Worm (Caenorhabditis elegans) whole organism, mixed stage, embryonic: ENCODE measurements around the gene C53B4.3.

Experiments
- M03D4.4 ChIP-seq: sonication (generic microtip); optimal IDR thresholded peaks from 2 replicates; lab custom pipeline; 2017; ENCODE audit warnings: mild to moderate bottlenecking, missing genetic modification characterization, missing compliant biosample characterization
- bed-3 ChIP-seq: fragments of 200-800 bp; sonication (Bioruptor generic); optimal IDR thresholded peaks from 3 replicates; lab custom pipeline; 2018; ENCODE audit warnings: mild to moderate bottlenecking, missing genetic modification characterization, moderate library complexity, missing compliant biosample characterization
- blmp-1 ChIP-seq: fragments of 150-350 bp; optimal IDR thresholded peaks from 2 replicates; lab custom pipeline; 2014; ENCODE audit warnings: missing biosample characterization, missing genetic modification characterization
- ceh-39 ChIP-seq: fragments of 150-350 bp; optimal IDR thresholded peaks from 2 replicates; lab custom pipeline; 2014; ENCODE audit warnings: missing biosample characterization, missing genetic modification characterization
- ceh-43 ChIP-seq: fragments of 200-800 bp; sonication (Bioruptor generic); optimal IDR thresholded peaks from 2 replicates; lab custom pipeline; 2018; ENCODE audit warnings: mild to moderate bottlenecking, missing genetic modification characterization, moderate library complexity, missing compliant biosample characterization
- ceh-83 ChIP-seq: fragments of 200-800 bp; sonication (Bioruptor generic); optimal IDR thresholded peaks from 2 replicates; lab custom pipeline; 2018; ENCODE audit warnings: mild to moderate bottlenecking, missing genetic modification characterization, missing compliant biosample characterization
- ces-1 ChIP-seq: fragments of 150-350 bp; optimal IDR thresholded peaks from 2 replicates; lab custom pipeline; 2014; ENCODE audit warnings: missing biosample characterization, missing genetic modification reagents, missing genetic modification characterization
- cnd-1 ChIP-seq: fragments of 200-800 bp; sonication (Bioruptor generic); optimal IDR thresholded peaks from 2 replicates; lab custom pipeline; 2018; ENCODE audit warnings: mild to moderate bottlenecking, missing genetic modification characterization, missing compliant biosample characterization
- drap-1 ChIP-seq: fragments of 200-800 bp; sonication (Bioruptor generic); optimal IDR thresholded peaks from 3 replicates; lab custom pipeline; 2018; ENCODE audit warnings: mild to moderate bottlenecking, missing genetic modification characterization, missing compliant biosample characterization
- ham-2 ChIP-seq: fragments of 200-800 bp; sonication (Bioruptor generic); optimal IDR thresholded peaks from 2 replicates; lab custom pipeline; 2018; ENCODE audit warnings: mild to moderate bottlenecking, missing genetic modification characterization, missing compliant biosample characterization
- hlh-1 ChIP-seq: fragments of 150-350 bp; optimal IDR thresholded peaks from 2 replicates; lab custom pipeline; 2014; ENCODE audit warnings: missing biosample characterization, missing genetic modification reagents, missing genetic modification characterization
- lin-13 ChIP-seq: fragments of 150-350 bp; optimal IDR thresholded peaks from 2 replicates; lab custom pipeline; 2014; ENCODE audit warnings: missing biosample characterization, missing genetic modification characterization
- lin-32 ChIP-seq: fragments of 200-800 bp; sonication (Bioruptor generic); optimal IDR thresholded peaks from 2 replicates; lab custom pipeline; 2018; ENCODE audit warnings: mild to moderate bottlenecking, missing genetic modification characterization, missing compliant biosample characterization
- mep-1 ChIP-seq: fragments of 150-350 bp; optimal IDR thresholded peaks from 2 replicates; lab custom pipeline; 2017; ENCODE audit warnings: missing biosample characterization, missing genetic modification reagents, missing genetic modification characterization, inconsistent platforms
- mls-2 ChIP-seq: sonication (generic microtip); optimal IDR thresholded peaks from 2 replicates; lab custom pipeline; 2016; ENCODE audit warnings: mild to moderate bottlenecking, missing genetic modification characterization, moderate library complexity, missing compliant biosample characterization
- nhr-2 ChIP-seq: fragments of 150-350 bp; optimal IDR thresholded peaks from 2 replicates; lab custom pipeline; 2014; ENCODE audit warnings: missing biosample characterization, missing genetic modification characterization
- nhr-28 ChIP-seq: fragments of 150-350 bp; optimal IDR thresholded peaks from 2 replicates; lab custom pipeline; 2014; ENCODE audit warnings: missing biosample characterization, missing genetic modification characterization
- nhr-76 ChIP-seq: sonication (generic microtip); optimal IDR thresholded peaks from 2 replicates; lab custom pipeline; 2017; ENCODE audit warnings: missing biosample characterization, missing genetic modification characterization
- sem-2 ChIP-seq: fragments of 200-800 bp; sonication (Bioruptor generic); optimal IDR thresholded peaks from 2 replicates; lab custom pipeline; 2018; ENCODE audit warnings: mild to moderate bottlenecking, missing genetic modification characterization, missing compliant biosample characterization
- snpc-4 ChIP-seq: fragments of 150-350 bp; optimal IDR thresholded peaks from 2 replicates; lab custom pipeline; 2014; ENCODE audit warnings: missing biosample characterization, missing genetic modification characterization
- sptf-1 ChIP-seq: sonication (generic microtip); optimal IDR thresholded peaks from 2 replicates; lab custom pipeline; 2017; ENCODE audit warnings: mild to moderate bottlenecking, missing genetic modification characterization, moderate library complexity, missing compliant biosample characterization
- tbx-8 ChIP-seq: fragments of 200-800 bp; sonication (Bioruptor generic); optimal IDR thresholded peaks from 2 replicates; lab custom pipeline; 2018; ENCODE audit warnings: mild to moderate bottlenecking, missing genetic modification characterization, moderate library complexity, missing compliant biosample characterization
- unc-120 ChIP-seq: sonication (generic microtip); optimal IDR thresholded peaks from 2 replicates; lab custom pipeline; 2017; ENCODE audit warnings: missing genetic modification characterization, missing compliant biosample characterization; ENCODE audit not compliant: poor library complexity, severe bottlenecking
- unc-39 ChIP-seq: fragments of 150-350 bp; optimal IDR thresholded peaks from 2 replicates; lab custom pipeline; 2014; ENCODE audit warnings: missing biosample characterization, missing genetic modification characterization
- unc-62 ChIP-seq: fragments of 150-350 bp; optimal IDR thresholded peaks from 2 replicates; lab custom pipeline; 2014; ENCODE audit warnings: missing biosample characterization, missing genetic modification reagents, missing genetic modification characterization
- zip-8 ChIP-seq: fragments of 150-350 bp; optimal IDR thresholded peaks from 2 replicates; lab custom pipeline; 2014; ENCODE audit warnings: missing biosample characterization, missing genetic modification characterization
- ztf-11 ChIP-seq: fragments of 150-350 bp; optimal IDR thresholded peaks from 2 replicates; lab custom pipeline; 2014; ENCODE audit warnings: missing biosample characterization, missing genetic modification characterization

Gene C53B4.3

DNA sequence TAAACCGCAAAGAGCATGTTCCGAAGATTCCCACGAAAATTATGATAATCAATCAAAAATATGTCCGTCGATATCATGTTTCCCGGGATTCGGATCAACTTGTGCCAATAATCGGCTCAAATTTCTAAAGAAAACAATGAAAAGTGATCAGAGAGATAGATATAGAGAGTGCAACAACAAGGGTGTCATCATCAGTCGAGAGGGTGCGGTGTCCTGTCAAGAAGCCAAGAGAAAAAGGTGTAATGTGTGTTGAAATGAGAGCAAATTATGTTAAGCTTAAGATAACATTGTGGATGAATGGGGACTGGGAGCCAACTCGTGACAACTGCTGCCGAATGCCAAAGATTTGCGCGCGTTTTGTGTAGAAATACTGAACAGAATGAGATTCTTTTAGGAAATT lies 34.4 kb upstream of the C53B4.3 start:
- TF ChIP-seq hlh-1 (tag; lab: Kevin White, UChicago) (peak; percentile 74), bed-3 (GFP tag; lab: Kevin White, UChicago) (no peak), unc-62 (GFP tag; lab: Kevin White, UChicago) (peak; percentile 72), unc-39 (tag; lab: Kevin White, UChicago) (no peak), tbx-8 (no peak), ceh-39 (tag; lab: Kevin White, UChicago) (no peak), sem-2 (no peak)

- TF ChIP-seq sem-2: no peak
- TF ChIP-seq ceh-43 (GFP tag; lab: Kevin White, UChicago): no peak
- TF ChIP-seq mep-1 (tag; lab: Kevin White, UChicago): no peak
- TF ChIP-seq tbx-8: no peak
Measured at ce11 chrIV:9005310-9005709, 31.8 kb upstream of the C53B4.3 start, which contains the start of gene unc-129. Gene unc-129, minus strand, starts transcription at chrIV:9005410.

DNA sequence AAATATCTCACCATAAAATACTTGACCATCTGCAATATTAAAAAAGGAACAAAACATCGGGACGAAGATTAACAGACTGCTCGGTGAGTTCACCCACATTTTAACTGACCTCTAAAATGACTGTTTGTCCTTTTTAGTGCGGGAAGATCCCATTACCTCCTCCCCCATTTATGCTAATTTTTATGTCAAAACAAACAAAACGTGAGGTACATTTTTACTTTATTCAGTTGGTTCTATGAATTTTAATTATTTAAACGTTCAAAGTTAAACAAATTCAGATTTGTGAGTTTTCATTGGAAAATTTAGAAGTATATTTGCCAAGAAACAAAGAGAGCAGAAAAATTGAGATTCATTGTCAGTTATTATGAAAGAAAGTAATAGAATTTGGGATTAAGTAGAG lies 29.1 kb upstream of the C53B4.3 start, which contains the start of gene C53D6.8:
Gene C53D6.8, minus strand, starts transcription at position 101 of the 400 bp plus-strand sequence.
- TF ChIP-seq M03D4.4 (tag; lab: Kevin White, UChicago) (no peak), drap-1 (no peak), nhr-76 (tag; lab: Kevin White, UChicago) (no peak), cnd-1 (no peak), ces-1 (GFP tag; lab: Kevin White, UChicago) (no peak), ztf-11 (tag; lab: Kevin White, UChicago) (no peak), mep-1 (tag; lab: Kevin White, UChicago) (no peak)

DNA sequence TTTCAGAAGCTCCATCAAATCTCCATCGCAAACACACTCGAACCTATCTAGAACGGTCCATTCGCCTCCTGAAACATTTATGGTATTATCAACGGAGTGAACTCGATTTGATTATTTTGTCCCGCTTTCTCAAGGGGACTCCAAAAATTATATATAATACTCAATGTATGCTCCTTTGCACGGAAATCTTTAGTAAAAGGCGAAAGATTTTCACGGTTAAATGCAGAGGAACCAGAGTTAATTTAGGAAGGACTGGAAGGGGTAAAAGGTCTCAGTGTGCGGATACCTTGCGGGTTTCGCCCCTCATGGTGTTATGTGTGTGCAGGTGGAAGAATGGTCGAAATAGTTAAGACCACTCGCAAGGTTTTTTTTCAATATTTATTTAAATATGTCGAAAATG lies 27.7 kb upstream of the C53B4.3 start:
- no peak for TF ChIP-seq snpc-4
- no peak for TF ChIP-seq bed-3 (GFP tag; lab: Kevin White, UChicago)
- no peak for TF ChIP-seq M03D4.4 (tag; lab: Kevin White, UChicago)
- TF ChIP-seq nhr-2 (tag; lab: Kevin White, UChicago): no peak
- TF ChIP-seq blmp-1 (tag; lab: Kevin White, UChicago): no peak
- TF ChIP-seq unc-120: no peak
- no peak for TF ChIP-seq lin-32 (GFP tag; lab: Kevin White, UChicago)
- no peak for TF ChIP-seq mls-2 (tag; lab: Kevin White, UChicago)
- TF ChIP-seq unc-39 (tag; lab: Kevin White, UChicago): no peak
- no peak for TF ChIP-seq drap-1
- TF ChIP-seq sptf-1: no peak
- TF ChIP-seq lin-13: no peak

- TF ChIP-seq nhr-28 (tag; lab: Kevin White, UChicago): no peak
- no peak for TF ChIP-seq unc-120
- TF ChIP-seq unc-39 (tag; lab: Kevin White, UChicago): no peak
- TF ChIP-seq tbx-8: no peak
- no peak for TF ChIP-seq M03D4.4 (tag; lab: Kevin White, UChicago)
- TF ChIP-seq cnd-1: no peak
- no peak for TF ChIP-seq ceh-39 (tag; lab: Kevin White, UChicago)
- TF ChIP-seq ham-2 (GFP tag; lab: Kevin White, UChicago): no peak
- no peak for TF ChIP-seq ces-1 (GFP tag; lab: Kevin White, UChicago)
- TF ChIP-seq zip-8 (tag; lab: Kevin White, UChicago): no peak
- no peak for TF ChIP-seq ceh-83 (GFP tag; lab: Kevin White, UChicago)
- TF ChIP-seq mls-2 (tag; lab: Kevin White, UChicago): no peak
- TF ChIP-seq sptf-1: no peak
Measured at ce11 chrIV:9000664-9001063, 27.2 kb upstream of the C53B4.3 start.

- TF ChIP-seq unc-62 (GFP tag; lab: Kevin White, UChicago): no peak
Measured at ce11 chrIV:8994487-8994886, 21.0 kb upstream of the C53B4.3 start.

ce11 chrIV:8992786-8993185 lies 19.3 kb upstream of the C53B4.3 start, which contains the start of gene mltn-12:
Gene mltn-12, plus strand, starts transcription at chrIV:8993086.
- TF ChIP-seq bed-3 (GFP tag; lab: Kevin White, UChicago) (no peak), ceh-39 (tag; lab: Kevin White, UChicago) (no peak), M03D4.4 (tag; lab: Kevin White, UChicago) (no peak), ham-2 (GFP tag; lab: Kevin White, UChicago) (no peak), ces-1 (GFP tag; lab: Kevin White, UChicago) (no peak)
